Worm (Caenorhabditis elegans) whole organism, L4 larva: ENCODE results near the gene srxa-8.

Experiments used
- F49E8.2 ChIP-seq: sonication (generic microtip); optimal IDR thresholded peaks from 2 replicates; lab custom pipeline; 2016; ENCODE audit warnings: missing compliant biosample characterization, mild to moderate bottlenecking, missing genetic modification characterization, borderline replicate concordance
- R02D3.7 ChIP-seq: fragments of 150-350 bp; sonication (generic microtip); optimal IDR thresholded peaks from 3 replicates; lab custom pipeline; 2014; ENCODE audit warnings: missing biosample characterization, missing genetic modification characterization
- T20F7.1 ChIP-seq: fragments of 200-800 bp; sonication (Bioruptor generic); optimal IDR thresholded peaks from 2 replicates; lab custom pipeline; 2018; ENCODE audit warnings: mild to moderate bottlenecking, missing genetic modification characterization, missing compliant biosample characterization
- Y105C5A.15 ChIP-seq: fragments of 200-800 bp; sonication (Bioruptor generic); IDR thresholded peaks from 2 replicates; pipeline ENCODE4 v1.3.6; 2022; ENCODE audit warnings: missing genetic modification characterization, missing compliant biosample characterization
- Y5F2A.4 ChIP-seq: fragments of 200-800 bp; sonication (Bioruptor generic); optimal IDR thresholded peaks from 2 replicates; lab custom pipeline; 2018; ENCODE audit warnings: mild to moderate bottlenecking, missing genetic modification characterization, missing compliant biosample characterization
- aly-2 ChIP-seq: sonication (generic microtip); optimal IDR thresholded peaks from 2 replicates; lab custom pipeline; 2018; ENCODE audit warnings: missing biosample characterization, missing genetic modification characterization
- ceh-28 ChIP-seq: fragments of 150-350 bp; optimal IDR thresholded peaks from 2 replicates; lab custom pipeline; 2014; ENCODE audit warnings: missing biosample characterization, missing genetic modification reagents, missing genetic modification characterization
- ces-1 ChIP-seq: fragments of 150-350 bp; sonication (generic microtip); optimal IDR thresholded peaks from 4 replicates; lab custom pipeline; 2014; ENCODE audit warnings: missing biosample characterization, missing genetic modification reagents, missing genetic modification characterization
- daf-16 ChIP-seq, 3 experiments: sonication (generic microtip); optimal IDR thresholded peaks; 2 replicates each; lab custom pipeline; 2016 to 2017; ENCODE audit warnings: missing genetic modification characterization in 3 of 3, missing genetic modification reagents in 3 of 3, mild to moderate bottlenecking in 2 of 3, missing compliant biosample characterization in 2 of 3, missing biosample characterization in 1 of 3, moderate library complexity in 1 of 3
- daf-19 ChIP-seq: fragments of 200-800 bp; sonication (Bioruptor generic); conservative IDR thresholded peaks from 2 replicates; pipeline ENCODE4 v1.3.6; 2022; ENCODE audit warnings: missing genetic modification characterization, missing compliant biosample characterization
- dmd-6 ChIP-seq: fragments of 200-800 bp; sonication (Bioruptor generic); IDR thresholded peaks from 2 replicates; pipeline ENCODE4 v1.3.6; 2022; ENCODE audit warnings: missing genetic modification reagents, missing genetic modification characterization, missing compliant biosample characterization
- duxl-1 ChIP-seq: sonication (generic microtip); optimal IDR thresholded peaks from 2 replicates; lab custom pipeline; 2016; ENCODE audit warnings: mild to moderate bottlenecking, missing genetic modification characterization, moderate library complexity, missing compliant biosample characterization; ENCODE audit not compliant: poor library complexity
- dve-1 ChIP-seq: sonication (generic microtip); optimal IDR thresholded peaks from 2 replicates; lab custom pipeline; 2017; ENCODE audit warnings: antibody characterized with exemption, mild to moderate bottlenecking, missing genetic modification characterization, missing compliant biosample characterization; ENCODE audit not compliant: insufficient read depth
- egl-27 ChIP-seq: sonication (generic microtip); optimal IDR thresholded peaks from 3 replicates; lab custom pipeline; 2017; ENCODE audit warnings: missing biosample characterization, missing genetic modification reagents, missing genetic modification characterization
- fos-1 ChIP-seq: fragments of 150-350 bp; optimal IDR thresholded peaks from 2 replicates; lab custom pipeline; 2014; ENCODE audit warnings: missing biosample characterization, missing genetic modification characterization
- gei-8 ChIP-seq: fragments of 200-800 bp; sonication (Bioruptor generic); optimal IDR thresholded peaks from 2 replicates; lab custom pipeline; 2018; ENCODE audit warnings: mild to moderate bottlenecking, missing genetic modification characterization, missing compliant biosample characterization
- hlh-11 ChIP-seq: fragments of 200-800 bp; sonication (Bioruptor generic); optimal IDR thresholded peaks from 2 replicates; lab custom pipeline; 2018; ENCODE audit warnings: mild to moderate bottlenecking, missing genetic modification characterization, missing compliant biosample characterization
- hlh-30 ChIP-seq: sonication (generic microtip); optimal IDR thresholded peaks from 2 replicates; lab custom pipeline; 2017; ENCODE audit warnings: antibody characterized with exemption, mild to moderate bottlenecking, missing genetic modification characterization, missing compliant biosample characterization; ENCODE audit not compliant: insufficient read depth
- lin-29 ChIP-seq: fragments of 200-800 bp; sonication (Bioruptor generic); IDR thresholded peaks from 2 replicates; pipeline ENCODE4 v1.3.6; 2022; ENCODE audit warnings: missing genetic modification reagents, missing genetic modification characterization, missing compliant biosample characterization
- lin-39 ChIP-seq: fragments of 150-350 bp; optimal IDR thresholded peaks from 2 replicates; lab custom pipeline; 2014; ENCODE audit warnings: missing biosample characterization, missing genetic modification reagents, missing genetic modification characterization
- lir-3 ChIP-seq: sonication (generic microtip); optimal IDR thresholded peaks from 2 replicates; lab custom pipeline; 2016; ENCODE audit warnings: mild to moderate bottlenecking, missing genetic modification characterization, missing compliant biosample characterization
- mdl-1 ChIP-seq, 2 experiments: fragments of 150-350 bp in 1 of 2; sonication (generic microtip) in 1 of 2; optimal IDR thresholded peaks; 2 replicates each; lab custom pipeline; 2014 to 2017; ENCODE audit warnings: missing biosample characterization in 2 of 2, missing genetic modification characterization in 2 of 2
- mxl-3 ChIP-seq: fragments of 200-800 bp; sonication (Bioruptor generic); optimal IDR thresholded peaks from 2 replicates; lab custom pipeline; 2018; ENCODE audit warnings: mild to moderate bottlenecking, missing genetic modification characterization, missing compliant biosample characterization
- nhr-10 ChIP-seq: fragments of 150-350 bp; optimal IDR thresholded peaks from 2 replicates; lab custom pipeline; 2014; ENCODE audit warnings: missing biosample characterization, missing genetic modification characterization
- nhr-111 ChIP-seq: fragments of 200-800 bp; sonication (Bioruptor generic); optimal IDR thresholded peaks from 2 replicates; lab custom pipeline; 2018; ENCODE audit warnings: mild to moderate bottlenecking, missing genetic modification characterization, missing compliant biosample characterization
- nhr-237 ChIP-seq: sonication (generic microtip); optimal IDR thresholded peaks from 2 replicates; lab custom pipeline; 2017; ENCODE audit warnings: missing biosample characterization, missing genetic modification characterization
- nhr-28 ChIP-seq: fragments of 150-350 bp; optimal IDR thresholded peaks from 2 replicates; lab custom pipeline; 2014; ENCODE audit warnings: missing biosample characterization, missing genetic modification characterization
- nhr-48 ChIP-seq: sonication (generic microtip); optimal IDR thresholded peaks from 2 replicates; lab custom pipeline; 2016; ENCODE audit warnings: mild to moderate bottlenecking, missing genetic modification characterization, missing compliant biosample characterization
- nhr-6 ChIP-seq: fragments of 150-350 bp; optimal IDR thresholded peaks from 2 replicates; lab custom pipeline; 2014; ENCODE audit warnings: missing biosample characterization, missing genetic modification characterization
- nhr-76 ChIP-seq: fragments of 150-350 bp; optimal IDR thresholded peaks from 2 replicates; lab custom pipeline; 2014; ENCODE audit warnings: missing biosample characterization, missing genetic modification characterization
- nhr-77 ChIP-seq: fragments of 150-350 bp; optimal IDR thresholded peaks from 2 replicates; lab custom pipeline; 2014; ENCODE audit warnings: missing biosample characterization, missing genetic modification characterization
- php-3 ChIP-seq: fragments of 200-800 bp; sonication (Bioruptor generic); IDR thresholded peaks from 2 replicates; pipeline ENCODE4 v1.3.6; 2022; ENCODE audit warnings: missing genetic modification reagents, missing genetic modification characterization, missing compliant biosample characterization
- pqm-1 ChIP-seq: sonication (generic microtip); optimal IDR thresholded peaks from 2 replicates; lab custom pipeline; 2017; ENCODE audit warnings: missing biosample characterization, missing genetic modification characterization
- rbr-2 ChIP-seq: sonication (generic microtip); optimal IDR thresholded peaks from 2 replicates; lab custom pipeline; 2016; ENCODE audit warnings: missing genotype, missing genetic modification characterization, missing compliant biosample characterization
- sdz-12 ChIP-seq: fragments of 200-800 bp; sonication (Bioruptor generic); optimal IDR thresholded peaks from 2 replicates; lab custom pipeline; 2018; ENCODE audit warnings: mild to moderate bottlenecking, missing genetic modification characterization, missing compliant biosample characterization
- snpc-1.2 ChIP-seq: fragments of 200-800 bp; sonication (Bioruptor generic); IDR thresholded peaks from 2 replicates; pipeline ENCODE4 v1.3.6; 2022; ENCODE audit warnings: missing genetic modification reagents, missing genetic modification characterization, missing compliant biosample characterization
- tag-97 ChIP-seq: fragments of 200-800 bp; sonication (Bioruptor generic); IDR thresholded peaks from 2 replicates; pipeline ENCODE4 v1.3.6; 2022; ENCODE audit warnings: missing genetic modification characterization, missing compliant biosample characterization
- tra-1 ChIP-seq: fragments of 200-800 bp; sonication (Bioruptor generic); IDR thresholded peaks from 2 replicates; pipeline ENCODE4 v1.3.6; 2022; ENCODE audit warnings: missing genetic modification reagents, missing genetic modification characterization, missing compliant biosample characterization
- unc-39 ChIP-seq: sonication (generic microtip); optimal IDR thresholded peaks from 2 replicates; lab custom pipeline; 2017; ENCODE audit warnings: missing biosample characterization, missing genetic modification characterization
- zag-1 ChIP-seq: fragments of 150-350 bp; optimal IDR thresholded peaks from 2 replicates; lab custom pipeline; 2014; ENCODE audit warnings: missing biosample characterization, missing genetic modification characterization
- zfp-3 ChIP-seq: fragments of 200-800 bp; sonication (Bioruptor generic); conservative IDR thresholded peaks from 2 replicates; pipeline ENCODE4 v1.3.6; 2022; ENCODE audit warnings: missing genetic modification reagents, missing genetic modification characterization, missing compliant biosample characterization
- zip-11 ChIP-seq: fragments of 200-800 bp; sonication (Bioruptor generic); IDR thresholded peaks from 2 replicates; pipeline ENCODE4 v1.3.6; 2022; ENCODE audit warnings: missing genetic modification characterization, missing compliant biosample characterization

The srxa-8 gene

ce11 chrX:13333835-13334234 is 25.2 kb upstream of the srxa-8 start, which contains the start of gene F46G10.4:
TSS of gene F46G10.4 (plus strand) at chrX:13334046.
- TF ChIP-seq zfp-3 (GFP tag; lab: Robert Waterston, UW) (no peak), nhr-237 (tag; lab: Kevin White, UChicago) (no peak), nhr-6 (tag; lab: Kevin White, UChicago) (no peak), zag-1 (no peak), mdl-1 (tag; optimal IDR thresholded peaks at IDR 0.05; lab: Kevin White, UChicago) (peak in 1 of 2 experiments; percentile 41), sdz-12 (GFP tag; lab: Kevin White, UChicago) (no peak), unc-39 (no peak), php-3 (GFP tag; lab: Robert Waterston, UW) (0 out of 2 replicates have a peak, but pooled peaks have one; percentile 23), egl-27 (tag; lab: Kevin White, UChicago) (no peak), mxl-3 (GFP tag; lab: Kevin White, UChicago) (peak; percentile 8), hlh-30 (peak; percentile 3), daf-19 (GFP tag; lab: Robert Waterston, UW) (no peak), nhr-48 (tag; lab: Kevin White, UChicago) (no peak), nhr-111 (no peak), lir-3 (tag; lab: Kevin White, UChicago) (no peak), duxl-1 (tag; lab: Kevin White, UChicago) (no peak), zip-11 (GFP tag; lab: Robert Waterston, UW) (no peak), R02D3.7 (tag; lab: Kevin White, UChicago) (no peak), Y5F2A.4 (GFP tag; lab: Kevin White, UChicago) (no peak), lin-29 (GFP tag; lab: Robert Waterston, UW) (no peak), Y105C5A.15 (GFP tag; lab: Robert Waterston, UW) (no peak), nhr-77 (tag; lab: Kevin White, UChicago) (peak; percentile 61), fos-1 (no peak), F49E8.2 (tag; lab: Kevin White, UChicago) (no peak), nhr-28 (tag; lab: Kevin White, UChicago) (peak; percentile 55), snpc-1.2 (GFP tag; lab: Robert Waterston, UW) (no peak), ceh-28 (tag; lab: Kevin White, UChicago) (no peak), aly-2 (no peak), tag-97 (no peak), gei-8 (GFP tag; lab: Kevin White, UChicago) (no peak), nhr-10 (tag; lab: Kevin White, UChicago) (no peak), hlh-11 (tag; lab: Kevin White, UChicago) (peak; percentile 79), T20F7.1 (no peak), rbr-2 (tag; lab: Kevin White, UChicago) (no peak), daf-16 (GFP tag; optimal IDR thresholded peaks at IDR 0.05; lab: Kevin White, UChicago) (no peak), daf-16 (tag; optimal IDR thresholded peaks at IDR 0.05; lab: Kevin White, UChicago) (peak; percentile 81), ces-1 (GFP tag; lab: Kevin White, UChicago) (no peak), pqm-1 (tag; lab: Kevin White, UChicago) (peak; percentile 90), lin-39 (no peak), tra-1 (GFP tag; lab: Robert Waterston, UW) (0 out of 2 replicates have a peak, but pooled peaks have one; percentile 29), nhr-76 (tag; lab: Kevin White, UChicago) (no peak), dve-1 (tag; lab: Kevin White, UChicago) (peak; percentile 50), dmd-6 (GFP tag; lab: Robert Waterston, UW) (peak; percentile 79)
